Fruit fly (Drosophila melanogaster): Measurements from ENCODE around the gene eIF2Bbeta.

Gene eIF2Bbeta

dm6 chrX:2685022-2685421 lies 19.3 kb upstream of the eIF2Bbeta start (continued):
- peak; percentile 61 for TF ChIP-seq CG18599 (GFP tag; optimal IDR thresholded peaks at IDR 0.05)
- no peak for TF ChIP-seq CG11247 (GFP tag; IDR thresholded peaks at IDR 0.05)
- TF ChIP-seq CG16813 (GFP tag; IDR thresholded peaks at IDR 0.05; ENCODE audit: partially characterized antibody): no peak
- no peak for TF ChIP-seq CG14965 (GFP tag; optimal IDR thresholded peaks at IDR 0.05; ENCODE audit: borderline replicate concordance)
- no peak for TF ChIP-seq YL-1 (GFP tag; optimal IDR thresholded peaks at IDR 0.05)
- TF ChIP-seq CG12071 (GFP tag; optimal IDR thresholded peaks at IDR 0.05): no peak
- TF ChIP-seq CG5245 (GFP tag; optimal IDR thresholded peaks at IDR 0.05): no peak
- TF ChIP-seq ind (GFP tag; optimal IDR thresholded peaks at IDR 0.05): no peak
- TF ChIP-seq CG15269 (tag; optimal IDR thresholded peaks at IDR 0.05): no peak
- TF ChIP-seq gem (tag; optimal IDR thresholded peaks at IDR 0.05): no peak
- TF ChIP-seq Nf-YB (GFP tag; optimal IDR thresholded peaks at IDR 0.05): no peak
- TF ChIP-seq prd (optimal IDR thresholded peaks at IDR 0.05): no peak
- no peak for TF ChIP-seq prd (GFP tag; IDR thresholded peaks at IDR 0.05)
- peak; percentile 69 for TF ChIP-seq cwo (GFP tag; optimal IDR thresholded peaks at IDR 0.05)
- no peak for TF ChIP-seq gsb-n (tag; optimal IDR thresholded peaks at IDR 0.05)
- TF ChIP-seq BEAF-32 (GFP tag; optimal IDR thresholded peaks at IDR 0.05): no peak
- TF ChIP-seq CG6813 (GFP tag; optimal IDR thresholded peaks at IDR 0.05): no peak
- no peak for TF ChIP-seq CG11398 (GFP tag; optimal IDR thresholded peaks at IDR 0.05)
- TF ChIP-seq Sry-β (GFP tag; optimal IDR thresholded peaks at IDR 0.05): no peak
- no peak for TF ChIP-seq CG32767 (GFP tag; IDR thresholded peaks at IDR 0.05)
- TF ChIP-seq H15 (GFP tag; IDR thresholded peaks at IDR 0.05): no peak
- TF ChIP-seq CG2712 (tag; optimal IDR thresholded peaks at IDR 0.05): no peak
- no peak for TF ChIP-seq CG9797 (GFP tag; optimal IDR thresholded peaks at IDR 0.05)
- TF ChIP-seq HLH4C (GFP tag; IDR thresholded peaks at IDR 0.05; ENCODE audit: partially characterized antibody): no peak
- TF ChIP-seq CG15479 (GFP tag; optimal IDR thresholded peaks at IDR 0.05): no peak
- TF ChIP-seq row (GFP tag; IDR thresholded peaks at IDR 0.05): peak; percentile 65
- no peak for TF ChIP-seq Sox102F (GFP tag; optimal IDR thresholded peaks at IDR 0.05)
- TF ChIP-seq Opbp (GFP tag; IDR thresholded peaks at IDR 0.05; ENCODE audit: partially characterized antibody): no peak
- TF ChIP-seq unpg (GFP tag; optimal IDR thresholded peaks at IDR 0.05): no peak
- TF ChIP-seq Gug (GFP tag; IDR thresholded peaks at IDR 0.05): no peak
- no peak for TF ChIP-seq slp2 (GFP tag; optimal IDR thresholded peaks at IDR 0.05)
- no peak for TF ChIP-seq Adf1 (GFP tag; IDR thresholded peaks at IDR 0.05)
- TF ChIP-seq CG13894 (tag; optimal IDR thresholded peaks at IDR 0.05): peak; percentile 9
- TF ChIP-seq CG8359 (GFP tag; optimal IDR thresholded peaks at IDR 0.05; ENCODE audit: borderline replicate concordance): no peak
- TF ChIP-seq CG42726 (GFP tag; IDR thresholded peaks at IDR 0.05; ENCODE audit: partially characterized antibody): no peak
- no peak for TF ChIP-seq nmo (GFP tag; optimal IDR thresholded peaks at IDR 0.05)
- TF ChIP-seq CG14860 (GFP tag; IDR thresholded peaks at IDR 0.05; ENCODE audit: partially characterized antibody): no peak
- TF ChIP-seq Doc3 (GFP tag; IDR thresholded peaks at IDR 0.05; ENCODE audit: partially characterized antibody): no peak
- no peak for TF ChIP-seq stc (GFP tag; IDR thresholded peaks at IDR 0.05)
- no peak for TF ChIP-seq Nf-YC (tag; optimal IDR thresholded peaks at IDR 0.05)
- TF ChIP-seq ken (GFP tag; IDR thresholded peaks at IDR 0.05): no peak
- no peak for TF ChIP-seq CG30020 (tag; optimal IDR thresholded peaks at IDR 0.05)
- no peak for TF ChIP-seq NfI (GFP tag; optimal IDR thresholded peaks at IDR 0.05)
- no peak for TF ChIP-seq CG5953 (GFP tag; IDR thresholded peaks at IDR 0.05)
- no peak for TF ChIP-seq HHEX (GFP tag; optimal IDR thresholded peaks at IDR 0.05)
- peak; percentile 16 for TF ChIP-seq CG34376 (GFP tag; optimal IDR thresholded peaks at IDR 0.05)
- no peak for TF ChIP-seq scrt (GFP tag; optimal IDR thresholded peaks at IDR 0.05)
- TF ChIP-seq Drgx (GFP tag; IDR thresholded peaks at IDR 0.05): no peak
- peak; percentile 6 for TF ChIP-seq grau (tag; optimal IDR thresholded peaks at IDR 0.05)
- no peak for TF ChIP-seq Ssrp (tag; optimal IDR thresholded peaks at IDR 0.05)
